Worm (Caenorhabditis elegans) whole organism, late embryonic: Measurements from ENCODE around the gene lron-13.

ENCODE experiments used
- F13H6.1 ChIP-seq: sonication (generic microtip); optimal IDR thresholded peaks from 2 replicates; lab custom pipeline; 2016; ENCODE audit warnings: missing genetic modification characterization, missing compliant biosample characterization
- nhr-11 ChIP-seq: fragments of 150-350 bp; optimal IDR thresholded peaks from 2 replicates; lab custom pipeline; 2014; ENCODE audit warnings: missing biosample characterization, missing genetic modification characterization
- tbx-2 ChIP-seq: sonication (generic microtip); optimal IDR thresholded peaks from 2 replicates; lab custom pipeline; 2016; ENCODE audit warnings: missing genetic modification characterization, missing compliant biosample characterization

ce11 chrIII:13502513-13502912 lies 24.7 kb upstream of the lron-13 start, which contains the start of gene T28A8.8:
- TF ChIP-seq tbx-2 (tag; lab: Kevin White, UChicago), result no peak
- TF ChIP-seq F13H6.1 (tag; lab: Kevin White, UChicago), result no peak
- TF ChIP-seq nhr-11 (tag; lab: Kevin White, UChicago), result no peak
